Fruit fly (Drosophila melanogaster): ENCODE data around the gene CG2991.
A peak's percentile ranks its signal among the peaks of the same experiment; 100 is the strongest.

Gene CG2991

dm6 chr2L:2856960-2857584 lies at the start of gene CG2991:
TSS of gene CG2991 (plus strand) at chr2L:2857164.
- TF ChIP-seq CG17801 (GFP tag; optimal IDR thresholded peaks at IDR 0.05; ENCODE audit: partially characterized antibody), result peak; percentile 56

dm6 chr2L:2807597-2807996 lies 49.4 kb upstream of the CG2991 start:
- no peak for TF ChIP-seq CG17801 (GFP tag; optimal IDR thresholded peaks at IDR 0.05; ENCODE audit: partially characterized antibody)

- no peak for TF ChIP-seq CG17801 (GFP tag; optimal IDR thresholded peaks at IDR 0.05; ENCODE audit: partially characterized antibody)
These were observed 48.8 kb upstream of the CG2991 start for dm6 chr2L:2808038-2808699.

- no peak for TF ChIP-seq CG17801 (GFP tag; optimal IDR thresholded peaks at IDR 0.05; ENCODE audit: partially characterized antibody)
These were observed 46.1 kb upstream of the CG2991 start for dm6 chr2L:2810831-2811230.

- no peak for TF ChIP-seq CG17801 (GFP tag; optimal IDR thresholded peaks at IDR 0.05; ENCODE audit: partially characterized antibody)
These were observed 44.8 kb upstream of the CG2991 start, which contains the start of gene CG2964 for dm6 chr2L:2812137-2812536. TSS of gene CG2964 (plus strand) at chr2L:2812437.

dm6 chr2L:2815673-2816072 lies 41.3 kb upstream of the CG2991 start, which contains the start of gene G6P:
TSS of gene G6P (minus strand) at chr2L:2815760.
- no peak for TF ChIP-seq CG17801 (GFP tag; optimal IDR thresholded peaks at IDR 0.05; ENCODE audit: partially characterized antibody)

- no peak for TF ChIP-seq CG17801 (GFP tag; optimal IDR thresholded peaks at IDR 0.05; ENCODE audit: partially characterized antibody)
These were observed 31.6 kb upstream of the CG2991 start, which contains the start of gene CG3123 for dm6 chr2L:2825406-2825805. TSS of gene CG3123 (minus strand) at chr2L:2825506.

- TF ChIP-seq CG17801 (GFP tag; optimal IDR thresholded peaks at IDR 0.05; ENCODE audit: partially characterized antibody), result no peak
These were observed 27.2 kb upstream of the CG2991 start, which contains the start of gene Duox for dm6 chr2L:2829637-2830340. TSS of gene Duox (minus strand) at chr2L:2830248.

- peak; percentile 49 for TF ChIP-seq CG17801 (GFP tag; optimal IDR thresholded peaks at IDR 0.05; ENCODE audit: partially characterized antibody)
These were observed 26.6 kb upstream of the CG2991 start for dm6 chr2L:2830341-2830800.

- no peak for TF ChIP-seq CG17801 (GFP tag; optimal IDR thresholded peaks at IDR 0.05; ENCODE audit: partially characterized antibody)
These were observed 19.1 kb upstream of the CG2991 start, which contains the start of the genes CG3119 and Cpr23B for dm6 chr2L:2837742-2838461. TSS of gene CG3119 (minus strand) at chr2L:2837833. TSS of gene Cpr23B (plus strand) at chr2L:2838411.

- no peak for TF ChIP-seq CG17801 (GFP tag; optimal IDR thresholded peaks at IDR 0.05; ENCODE audit: partially characterized antibody)
These were observed 17.1 kb upstream of the CG2991 start, which contains the start of gene CG2975 for dm6 chr2L:2839850-2840249. TSS of gene CG2975 (plus strand) at chr2L:2840124.

dm6 chr2L:2840311-2840710 lies 16.7 kb upstream of the CG2991 start:
- no peak for TF ChIP-seq CG17801 (GFP tag; optimal IDR thresholded peaks at IDR 0.05; ENCODE audit: partially characterized antibody)

- TF ChIP-seq CG17801 (GFP tag; optimal IDR thresholded peaks at IDR 0.05; ENCODE audit: partially characterized antibody), result no peak
These were observed 12.6 kb upstream of the CG2991 start, which contains the start of gene CG18558 for dm6 chr2L:2844413-2844812. TSS of gene CG18558 (minus strand) at chr2L:2844513.

dm6 chr2L:2845634-2846033 lies 11.3 kb upstream of the CG2991 start, which contains the start of gene CG18557:
TSS of gene CG18557 (minus strand) at chr2L:2845734.
- no peak for TF ChIP-seq CG17801 (GFP tag; optimal IDR thresholded peaks at IDR 0.05; ENCODE audit: partially characterized antibody)

Data from ovary, adult (tissue).